Worm (Caenorhabditis elegans): ENCODE data around the gene R09E10.1.

DNA sequence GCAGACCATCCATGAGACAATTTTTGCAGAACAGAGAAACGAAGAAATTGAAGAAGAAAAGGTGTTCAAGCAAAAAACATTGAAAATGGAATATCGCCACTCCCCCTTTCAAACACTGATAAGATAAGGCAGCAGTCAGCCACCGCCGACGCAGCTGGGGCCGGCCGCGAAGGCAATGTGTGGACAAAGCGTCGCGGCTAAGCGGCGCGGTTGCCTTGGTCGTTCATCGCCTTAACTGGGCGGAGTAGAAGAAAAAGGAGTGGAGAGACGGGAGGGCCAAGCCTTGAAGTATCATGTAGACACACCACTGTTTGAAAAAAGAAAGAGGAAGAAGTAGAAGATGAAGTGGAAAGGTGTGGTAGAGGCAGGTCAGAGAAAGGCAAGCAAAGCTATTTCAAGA lies 8.4 kb upstream of the R09E10.1 start:
- TF ChIP-seq egl-27 (tag; optimal IDR thresholded peaks at IDR 0.05): no peak
- no peak for TF ChIP-seq snpc-4 (tag; optimal IDR thresholded peaks at IDR 0.05)
- TF ChIP-seq nhr-11 (tag; optimal IDR thresholded peaks at IDR 0.05): no peak
- no peak for TF ChIP-seq mbf-1 (tag; optimal IDR thresholded peaks at IDR 0.05)
- TF ChIP-seq unc-55 (GFP tag; optimal IDR thresholded peaks at IDR 0.05): no peak
- no peak for TF ChIP-seq unc-62 (GFP tag; optimal IDR thresholded peaks at IDR 0.05)
- TF ChIP-seq nhr-77 (tag; optimal IDR thresholded peaks at IDR 0.05): no peak
- no peak for TF ChIP-seq elt-3 (tag; optimal IDR thresholded peaks at IDR 0.05)
- TF ChIP-seq lin-13 (GFP tag; optimal IDR thresholded peaks at IDR 0.05): no peak
